Worm (Caenorhabditis elegans) whole organism, L2 larva: ENCODE results near the gene C36E8.6.

Experiments used
- ZK546.5 ChIP-seq: sonication (generic microtip); optimal IDR thresholded peaks from 2 replicates; lab custom pipeline; 2017; ENCODE audit warnings: missing biosample characterization, missing genetic modification characterization
- mbf-1 ChIP-seq: sonication (generic microtip); optimal IDR thresholded peaks from 2 replicates; lab custom pipeline; 2017; ENCODE audit warnings: missing biosample characterization, missing genetic modification characterization
- nhr-237 ChIP-seq: fragments of 150-350 bp; optimal IDR thresholded peaks from 2 replicates; lab custom pipeline; 2014; ENCODE audit warnings: missing biosample characterization, missing genetic modification characterization
- zag-1 ChIP-seq: fragments of 150-350 bp; optimal IDR thresholded peaks from 2 replicates; lab custom pipeline; 2014; ENCODE audit warnings: missing biosample characterization, missing genetic modification characterization

DNA sequence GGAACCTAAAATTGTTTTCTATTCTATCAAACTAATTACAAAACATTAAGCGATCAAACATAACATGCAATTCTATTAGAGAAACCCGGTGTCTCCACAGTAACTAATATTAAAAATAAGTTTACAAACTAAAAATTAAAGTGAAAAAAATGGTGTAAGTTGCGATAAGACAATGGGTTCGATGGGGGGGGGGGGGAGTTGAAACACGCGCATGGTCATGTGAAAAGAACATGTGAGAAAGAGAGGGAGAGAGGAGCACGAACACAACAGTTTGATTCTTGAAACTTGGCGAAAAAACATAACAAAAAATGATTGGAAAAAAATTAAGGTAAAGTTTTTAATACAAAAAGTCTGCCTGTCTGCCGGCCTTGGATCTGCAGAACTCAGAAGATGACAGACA, 10.9 kb upstream of the C36E8.6 start:
- TF ChIP-seq mbf-1 (no peak), zag-1 (tag; lab: Kevin White, UChicago) (no peak), ZK546.5 (tag; lab: Kevin White, UChicago) (no peak), nhr-237 (tag; lab: Kevin White, UChicago) (no peak)
